Worm (Caenorhabditis elegans) whole organism, L3 larva: ENCODE results near the gene K05F1.9.

Experiments
- R02D3.7 ChIP-seq: fragments of 150-350 bp; optimal IDR thresholded peaks from 2 replicates; lab custom pipeline; 2014; ENCODE audit warnings: missing biosample characterization, missing genetic modification characterization
- ZK546.5 ChIP-seq: sonication (generic microtip); optimal IDR thresholded peaks from 2 replicates; lab custom pipeline; 2017; ENCODE audit warnings: missing biosample characterization, missing genetic modification characterization
- aly-2 ChIP-seq: fragments of 150-350 bp; optimal IDR thresholded peaks from 2 replicates; lab custom pipeline; 2014; ENCODE audit warnings: missing biosample characterization, missing genetic modification characterization
- ama-1 ChIP-seq: fragments of 150-350 bp; optimal IDR thresholded peaks from 2 replicates; lab custom pipeline; 2018
- ceh-16 ChIP-seq: sonication (generic microtip); optimal IDR thresholded peaks from 2 replicates; lab custom pipeline; 2017; ENCODE audit warnings: missing biosample characterization, missing genetic modification characterization
- ceh-28 ChIP-seq: fragments of 150-350 bp; optimal IDR thresholded peaks from 2 replicates; lab custom pipeline; 2014; ENCODE audit warnings: missing biosample characterization, missing genetic modification reagents, missing genetic modification characterization
- ceh-82 ChIP-seq: fragments of 150-350 bp; optimal IDR thresholded peaks from 2 replicates; lab custom pipeline; 2014; ENCODE audit warnings: missing biosample characterization, missing genetic modification characterization
- ceh-9 ChIP-seq: sonication (generic microtip); optimal IDR thresholded peaks from 2 replicates; lab custom pipeline; 2018; ENCODE audit warnings: missing biosample characterization, missing genetic modification characterization
- daf-12 ChIP-seq: fragments of 150-350 bp; optimal IDR thresholded peaks from 2 replicates; lab custom pipeline; 2014; ENCODE audit warnings: missing biosample characterization, missing genetic modification reagents, missing genetic modification characterization
- egl-27 ChIP-seq: sonication (generic microtip); optimal IDR thresholded peaks from 4 replicates; lab custom pipeline; 2017; ENCODE audit warnings: missing biosample characterization, missing genetic modification reagents, missing genetic modification characterization
- elt-1 ChIP-seq: fragments of 150-350 bp; optimal IDR thresholded peaks from 2 replicates; lab custom pipeline; 2014; ENCODE audit warnings: missing biosample characterization, missing genetic modification characterization
- elt-2 ChIP-seq: sonication (generic microtip); optimal IDR thresholded peaks from 2 replicates; lab custom pipeline; 2016; ENCODE audit warnings: missing genetic modification reagents, mild to moderate bottlenecking, missing genetic modification characterization, missing compliant biosample characterization
- elt-3 ChIP-seq, 3 experiments: fragments of 150-350 bp in 1 of 3; sonication (generic microtip) in 2 of 3; optimal IDR thresholded peaks; 2 replicates in 2 of 3; 4 replicates in 1 of 3; lab custom pipeline; 2014 to 2017; ENCODE audit warnings: missing biosample characterization in 3 of 3, missing genetic modification characterization in 3 of 3
- eor-1 ChIP-seq, 2 experiments: fragments of 150-350 bp; optimal IDR thresholded peaks; 2 replicates each; lab custom pipeline; 2014 to 2018; ENCODE audit warnings: missing biosample characterization in 2 of 2, missing genetic modification characterization in 2 of 2
- fkh-10 ChIP-seq: sonication (generic microtip); optimal IDR thresholded peaks from 2 replicates; lab custom pipeline; 2017; ENCODE audit warnings: missing biosample characterization, missing genetic modification reagents, missing genetic modification characterization
- fkh-2 ChIP-seq: fragments of 150-350 bp; optimal IDR thresholded peaks from 2 replicates; lab custom pipeline; 2014; ENCODE audit warnings: missing biosample characterization, missing genetic modification reagents, missing genetic modification characterization
- fos-1 ChIP-seq: fragments of 150-350 bp; optimal IDR thresholded peaks from 2 replicates; lab custom pipeline; 2014; ENCODE audit warnings: missing biosample characterization, missing genetic modification characterization
- jun-1 ChIP-seq: fragments of 150-350 bp; optimal IDR thresholded peaks from 2 replicates; lab custom pipeline; 2014; ENCODE audit warnings: missing biosample characterization, missing genetic modification reagents, missing genetic modification characterization
- lin-15B ChIP-seq: fragments of 150-350 bp; optimal IDR thresholded peaks from 2 replicates; lab custom pipeline; 2014; ENCODE audit warnings: missing biosample characterization, missing genetic modification characterization
- lin-39 ChIP-seq: fragments of 150-350 bp; optimal IDR thresholded peaks from 2 replicates; lab custom pipeline; 2018; ENCODE audit warnings: missing biosample characterization, missing genetic modification reagents, missing genetic modification characterization
- lsy-12 ChIP-seq: sonication (generic microtip); optimal IDR thresholded peaks from 2 replicates; lab custom pipeline; 2016; ENCODE audit warnings: mild to moderate bottlenecking, missing genetic modification characterization, missing compliant biosample characterization
- mdl-1 ChIP-seq: fragments of 150-350 bp; optimal IDR thresholded peaks from 2 replicates; lab custom pipeline; 2014; ENCODE audit warnings: missing biosample characterization, missing genetic modification characterization
- nhr-11 ChIP-seq: fragments of 150-350 bp; optimal IDR thresholded peaks from 2 replicates; lab custom pipeline; 2014; ENCODE audit warnings: missing biosample characterization, missing genetic modification characterization
- nhr-12 ChIP-seq: fragments of 150-350 bp; optimal IDR thresholded peaks from 2 replicates; lab custom pipeline; 2014; ENCODE audit warnings: missing biosample characterization, missing genetic modification characterization
- nhr-23 ChIP-seq: fragments of 150-350 bp; optimal IDR thresholded peaks from 2 replicates; lab custom pipeline; 2014; ENCODE audit warnings: missing biosample characterization, missing genetic modification reagents, missing genetic modification characterization
- nhr-237 ChIP-seq: fragments of 150-350 bp; optimal IDR thresholded peaks from 2 replicates; lab custom pipeline; 2014; ENCODE audit warnings: missing biosample characterization, missing genetic modification characterization
- nhr-25 ChIP-seq: sonication (generic microtip); optimal IDR thresholded peaks from 2 replicates; lab custom pipeline; 2017; ENCODE audit warnings: missing biosample characterization, missing genetic modification characterization
- nhr-28 ChIP-seq: fragments of 150-350 bp; optimal IDR thresholded peaks from 2 replicates; lab custom pipeline; 2014; ENCODE audit warnings: missing biosample characterization, missing genetic modification characterization
- nhr-43 ChIP-seq: sonication (generic microtip); optimal IDR thresholded peaks from 2 replicates; lab custom pipeline; 2016; ENCODE audit warnings: mild to moderate bottlenecking, missing genetic modification characterization, missing compliant biosample characterization; ENCODE audit not compliant: poor library complexity, severe bottlenecking
- nhr-67 ChIP-seq: fragments of 150-350 bp; optimal IDR thresholded peaks from 2 replicates; lab custom pipeline; 2014; ENCODE audit warnings: missing biosample characterization, missing genetic modification characterization
- nhr-76 ChIP-seq: fragments of 150-350 bp; sonication (generic microtip); optimal IDR thresholded peaks from 5 replicates; lab custom pipeline; 2014; ENCODE audit warnings: missing biosample characterization, missing genetic modification characterization
- nhr-77 ChIP-seq: fragments of 150-350 bp; optimal IDR thresholded peaks from 2 replicates; lab custom pipeline; 2014; ENCODE audit warnings: missing biosample characterization, missing genetic modification characterization
- pha-4 ChIP-seq: fragments of 150-350 bp; optimal IDR thresholded peaks from 2 replicates; lab custom pipeline; 2014; ENCODE audit warnings: missing biosample characterization, missing genetic modification reagents, missing genetic modification characterization
- pqm-1 ChIP-seq: fragments of 150-350 bp; optimal IDR thresholded peaks from 2 replicates; lab custom pipeline; 2017; ENCODE audit warnings: missing biosample characterization, missing genetic modification characterization, inconsistent platforms
- sea-2 ChIP-seq: fragments of 150-350 bp; sonication (generic microtip); optimal IDR thresholded peaks from 4 replicates; lab custom pipeline; 2014; ENCODE audit warnings: missing biosample characterization, missing genetic modification reagents, missing genetic modification characterization
- skn-1 ChIP-seq: fragments of 150-350 bp; optimal IDR thresholded peaks from 2 replicates; lab custom pipeline; 2014; ENCODE audit warnings: missing biosample characterization, missing genetic modification characterization
- tbx-2 ChIP-seq: sonication (generic microtip); optimal IDR thresholded peaks from 2 replicates; lab custom pipeline; 2016; ENCODE audit warnings: mild to moderate bottlenecking, missing genetic modification characterization, missing compliant biosample characterization
- unc-39 ChIP-seq: sonication (generic microtip); optimal IDR thresholded peaks from 4 replicates; lab custom pipeline; 2017; ENCODE audit warnings: missing biosample characterization, missing genetic modification characterization
- unc-62 ChIP-seq: fragments of 150-350 bp; sonication (generic microtip); optimal IDR thresholded peaks from 4 replicates; lab custom pipeline; 2014; ENCODE audit warnings: missing biosample characterization, missing genetic modification reagents, missing genetic modification characterization
- ztf-11 ChIP-seq: fragments of 150-350 bp; optimal IDR thresholded peaks from 2 replicates; lab custom pipeline; 2014; ENCODE audit warnings: missing biosample characterization, missing genetic modification characterization
- ztf-4 ChIP-seq: fragments of 150-350 bp; optimal IDR thresholded peaks from 2 replicates; lab custom pipeline; 2014; ENCODE audit warnings: missing biosample characterization, missing genetic modification characterization

The K05F1.9 gene

DNA sequence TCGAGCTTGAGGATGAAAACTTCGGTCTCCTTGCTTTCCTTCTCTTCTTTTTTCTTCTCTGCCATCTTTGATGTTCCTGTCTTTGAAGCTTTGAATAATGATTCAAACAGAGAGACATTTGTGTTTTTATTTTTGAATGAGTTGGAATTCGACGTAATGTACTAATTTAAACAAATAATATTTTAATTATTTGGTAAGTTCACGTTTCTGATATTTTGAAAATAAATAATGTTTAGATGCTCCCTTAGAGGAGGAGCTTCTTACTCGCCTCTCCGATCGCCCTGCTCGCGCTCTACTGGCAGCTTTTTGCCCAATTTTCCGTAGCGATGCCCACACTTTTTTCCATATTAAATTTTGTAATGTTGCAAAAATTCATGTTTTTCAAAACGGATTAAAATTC lies at the start of gene K05F1.9, which contains the start of gene K05F1.1:
K05F1.9 (minus strand) TSS at position 101 of the 400 bp plus-strand sequence.
K05F1.1 (plus strand) TSS at position 308 of the 400 bp plus-strand sequence.
- TF ChIP-seq sea-2 (no peak), daf-12 (tag; lab: Kevin White, UChicago) (no peak), ceh-9 (tag; lab: Kevin White, UChicago) (no peak), nhr-28 (tag; lab: Kevin White, UChicago) (no peak), pha-4 (tag; lab: Kevin White, UChicago) (no peak), ceh-82 (tag; lab: Kevin White, UChicago) (no peak), lin-39 (tag; lab: Kevin White, UChicago) (no peak), lsy-12 (tag; lab: Kevin White, UChicago) (no peak), R02D3.7 (no peak), ztf-11 (tag; lab: Kevin White, UChicago) (no peak), unc-39 (tag; lab: Kevin White, UChicago) (no peak), nhr-67 (tag; lab: Kevin White, UChicago) (no peak), ama-1 (lab: Kevin White, UChicago) (no peak), nhr-11 (tag; lab: Kevin White, UChicago) (no peak)

- TF ChIP-seq elt-2 (tag; lab: Kevin White, UChicago) (peak; percentile 70), ztf-4 (tag; lab: Kevin White, UChicago) (no peak), nhr-12 (tag; lab: Kevin White, UChicago) (no peak), fkh-2 (no peak), pha-4 (tag; lab: Kevin White, UChicago) (peak; percentile 68), pqm-1 (tag; lab: Kevin White, UChicago) (peak; percentile 5), eor-1 (tag; optimal IDR thresholded peaks at IDR 0.05; lab: Kevin White, UChicago) (no peak)
- TF ChIP-seq, all 47 proteins: peak for 3
Observed at ce11 chrII:5846181-5846580, 45.2 kb upstream of the K05F1.9 start.

ce11 chrII:5845441-5845840 lies 44.5 kb upstream of the K05F1.9 start, which contains the start of the genes ZK1248.17 and H41C03.3:
TSS of gene ZK1248.17 (minus strand) at chrII:5845541.
TSS of gene H41C03.3 (plus strand) at chrII:5845777.
- TF ChIP-seq jun-1 (tag; lab: Kevin White, UChicago) (no peak), unc-39 (tag; lab: Kevin White, UChicago) (no peak), mdl-1 (tag; lab: Kevin White, UChicago) (no peak), lsy-12 (tag; lab: Kevin White, UChicago) (no peak), tbx-2 (tag; lab: Kevin White, UChicago) (no peak), ztf-11 (tag; lab: Kevin White, UChicago) (no peak), unc-62 (no peak), fos-1 (tag; lab: Kevin White, UChicago) (no peak), fkh-10 (GFP tag; lab: Kevin White, UChicago) (no peak), nhr-23 (tag; lab: Kevin White, UChicago) (no peak), elt-3 (tag; optimal IDR thresholded peaks at IDR 0.05; lab: Kevin White, UChicago) (no peak), aly-2 (no peak), ZK546.5 (tag; lab: Kevin White, UChicago) (no peak), ztf-4 (tag; lab: Kevin White, UChicago) (no peak), nhr-237 (tag; lab: Kevin White, UChicago) (no peak), eor-1 (tag; optimal IDR thresholded peaks at IDR 0.05; lab: Kevin White, UChicago) (no peak), nhr-11 (tag; lab: Kevin White, UChicago) (no peak), pqm-1 (tag; lab: Kevin White, UChicago) (no peak), egl-27 (no peak), nhr-43 (no peak)

DNA sequence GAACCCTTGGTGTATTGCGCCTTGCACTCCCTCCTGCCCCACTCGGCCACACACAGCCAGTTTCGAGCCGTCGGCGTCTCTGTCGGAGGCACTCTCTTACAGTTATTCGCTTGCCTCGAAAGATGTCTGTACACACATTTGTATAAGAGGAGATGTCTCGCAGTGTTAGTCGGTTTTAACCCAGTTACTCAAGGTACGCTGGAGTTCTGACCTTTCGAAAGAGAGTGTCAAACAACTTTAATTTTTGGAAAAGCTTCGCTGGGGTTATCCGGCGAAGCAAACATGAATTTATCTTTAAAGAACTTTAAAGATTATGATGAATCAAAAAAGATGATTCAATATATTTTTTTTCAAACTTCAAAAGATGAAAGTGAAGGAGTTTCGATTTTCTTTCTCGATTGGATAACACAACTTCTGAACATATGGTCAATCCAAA lies 43.7 kb upstream of the K05F1.9 start:
- TF ChIP-seq daf-12 (tag; lab: Kevin White, UChicago) = peak; percentile 94
- peak; percentile 82 for TF ChIP-seq fkh-2
- peak; percentile 99 for TF ChIP-seq pha-4 (tag; lab: Kevin White, UChicago)
- TF ChIP-seq nhr-43 = peak; percentile 95
- peak; percentile 100 for TF ChIP-seq fkh-10 (GFP tag; lab: Kevin White, UChicago)
- TF ChIP-seq nhr-67 (tag; lab: Kevin White, UChicago) = no peak
- peak; percentile 85 for TF ChIP-seq elt-1
- TF ChIP-seq unc-62 = peak; percentile 74
- TF ChIP-seq elt-3 (tag; optimal IDR thresholded peaks at IDR 0.05; lab: Kevin White, UChicago) = peak in 2 of 3 experiments; percentile 91 to 97
- TF ChIP-seq eor-1 (tag; optimal IDR thresholded peaks at IDR 0.05; lab: Kevin White, UChicago) = peak in 1 of 2 experiments; percentile 84
- peak; percentile 82 for TF ChIP-seq lin-15B (tag; lab: Kevin White, UChicago)
- peak; percentile 94 for TF ChIP-seq pqm-1 (tag; lab: Kevin White, UChicago)
- TF ChIP-seq ceh-9 (tag; lab: Kevin White, UChicago) = peak; percentile 37
- peak; percentile 73 for TF ChIP-seq unc-39 (tag; lab: Kevin White, UChicago)
- TF ChIP-seq lsy-12 (tag; lab: Kevin White, UChicago) = peak; percentile 99
- peak; percentile 87 for TF ChIP-seq fos-1 (tag; lab: Kevin White, UChicago)
- peak; percentile 73 for TF ChIP-seq ZK546.5 (tag; lab: Kevin White, UChicago)
- TF ChIP-seq skn-1 = peak; percentile 96
- peak; percentile 97 for TF ChIP-seq ceh-28 (tag; lab: Kevin White, UChicago)
- TF ChIP-seq nhr-237 (tag; lab: Kevin White, UChicago) = no peak
- peak; percentile 80 for TF ChIP-seq nhr-76
- peak; percentile 75 for TF ChIP-seq mdl-1 (tag; lab: Kevin White, UChicago)
- TF ChIP-seq ceh-16 = peak; percentile 62
- peak; percentile 99 for TF ChIP-seq jun-1 (tag; lab: Kevin White, UChicago)
- TF ChIP-seq ceh-82 (tag; lab: Kevin White, UChicago) = peak; percentile 96
- peak; percentile 96 for TF ChIP-seq nhr-77 (tag; lab: Kevin White, UChicago)
- peak; percentile 94 for TF ChIP-seq nhr-11 (tag; lab: Kevin White, UChicago)
- peak; percentile 96 for TF ChIP-seq R02D3.7
- peak; percentile 97 for TF ChIP-seq tbx-2 (tag; lab: Kevin White, UChicago)
- TF ChIP-seq ama-1 (lab: Kevin White, UChicago) = peak; percentile 100
- peak; percentile 96 for TF ChIP-seq aly-2
- peak; percentile 99 for TF ChIP-seq nhr-25 (tag; lab: Kevin White, UChicago)
- no peak for TF ChIP-seq ztf-11 (tag; lab: Kevin White, UChicago)
